Fruit fly (Drosophila melanogaster): ENCODE data around the gene CG6738.

DNA sequence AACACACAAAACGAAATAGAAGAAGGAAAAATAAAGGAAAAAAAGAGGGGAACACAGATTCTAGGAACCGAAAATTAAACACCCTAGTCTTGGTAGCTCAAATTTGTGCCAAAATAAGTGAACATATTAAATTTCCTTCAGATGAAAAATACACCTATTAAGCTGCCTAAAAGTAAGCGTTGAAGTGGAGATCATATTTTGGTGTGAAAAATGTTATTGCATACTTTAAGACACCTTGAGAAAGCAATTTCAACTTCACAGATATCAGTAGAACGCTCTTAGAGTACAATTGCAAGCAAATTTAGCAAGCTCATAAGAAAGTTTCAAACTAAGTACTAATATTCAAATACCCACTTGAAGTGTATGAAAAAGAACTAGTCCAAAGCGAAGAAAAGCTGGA is 11.4 kb downstream of the CG6738 start:
- TF ChIP-seq lola (GFP tag; optimal IDR thresholded peaks at IDR 0.05): no peak
- no peak for TF ChIP-seq h (GFP tag; optimal IDR thresholded peaks at IDR 0.05)
- no peak for TF ChIP-seq Rel (GFP tag; optimal IDR thresholded peaks at IDR 0.05)
- no peak for TF ChIP-seq Rel (tag; optimal IDR thresholded peaks at IDR 0.05)
- no peak for TF ChIP-seq Myc (optimal IDR thresholded peaks at IDR 0.05)
